Fruit fly (Drosophila melanogaster): ENCODE data around the gene zormin.

- peak; percentile 20 to 59 for TF ChIP-seq CTCF (optimal IDR thresholded peaks at IDR 0.05)
- TF ChIP-seq CG8478 (optimal IDR thresholded peaks at IDR 0.05): no peak
Observed at dm6 chr3L:2122333-2122732, 29.2 kb downstream of the zormin start.

All from S2 (cell line).